Fruit fly (Drosophila melanogaster) whole organism, embryonic: ENCODE results near the gene tws.

Experiments
- Asciz ChIP-seq: fragments of 200-800 bp; sonication (Bioruptor generic); optimal IDR thresholded peaks from 2 replicates; lab custom pipeline; 2017; ENCODE audit warnings: missing biosample characterization, mild to moderate bottlenecking, missing genetic modification characterization, missing genetic modification reagents
- C15 ChIP-seq: fragments of 200-800 bp; sonication (Bioruptor generic); IDR thresholded peaks from 3 replicates; pipeline ENCODE4 v1.3.6; 2022; ENCODE audit warnings: missing biosample characterization, missing genetic modification characterization
- CG10209 ChIP-seq: fragments of 200-800 bp; sonication (Bioruptor generic); optimal IDR thresholded peaks from 3 replicates; lab custom pipeline; 2017; ENCODE audit warnings: missing biosample characterization, mild to moderate bottlenecking, missing genetic modification characterization, missing genetic modification reagents
- CG10979 ChIP-seq: fragments of 200-800 bp; sonication (Bioruptor generic); optimal IDR thresholded peaks from 2 replicates; lab custom pipeline; 2018; ENCODE audit warnings: missing biosample characterization, mild to moderate bottlenecking, missing genetic modification characterization, moderate library complexity
- CG11398 ChIP-seq: fragments of 200-800 bp; sonication (Bioruptor generic); optimal IDR thresholded peaks from 2 replicates; lab custom pipeline; 2016; ENCODE audit warnings: missing biosample characterization, missing genetic modification characterization
- CG11723 ChIP-seq: fragments of 200-800 bp; sonication (Bioruptor generic); optimal IDR thresholded peaks from 2 replicates; lab custom pipeline; 2017; ENCODE audit warnings: missing biosample characterization, mild to moderate bottlenecking, missing genetic modification characterization
- CG12104 ChIP-seq: fragments of 200-800 bp; sonication (Bioruptor generic); optimal IDR thresholded peaks from 3 replicates; lab custom pipeline; 2016; ENCODE audit warnings: missing biosample characterization, missing genetic modification characterization
- CG1233 ChIP-seq: fragments of 200-800 bp; sonication (Bioruptor generic); optimal IDR thresholded peaks from 4 replicates; lab custom pipeline; 2018; ENCODE audit warnings: missing biosample characterization, mild to moderate bottlenecking, missing genetic modification characterization
- CG13296 ChIP-seq: fragments of 200-800 bp; sonication (Bioruptor generic); optimal IDR thresholded peaks from 3 replicates; lab custom pipeline; 2018; ENCODE audit warnings: missing biosample characterization, mild to moderate bottlenecking, missing genetic modification characterization
- CG14860 ChIP-seq: fragments of 200-800 bp; sonication (Bioruptor generic); IDR thresholded peaks from 3 replicates; pipeline ENCODE4 v1.3.6; 2022; ENCODE audit warnings: missing biosample characterization, missing genetic modification characterization; ENCODE audit not compliant: partially characterized antibody
- CG16863 ChIP-seq: fragments of 200-800 bp; sonication (Bioruptor generic); optimal IDR thresholded peaks from 3 replicates; lab custom pipeline; 2016; ENCODE audit warnings: missing biosample characterization, missing genetic modification characterization
- CG18011 ChIP-seq: fragments of 200-800 bp; sonication (Bioruptor generic); optimal IDR thresholded peaks from 2 replicates; lab custom pipeline; 2017; ENCODE audit warnings: missing biosample characterization, missing genetic modification characterization, mild to moderate bottlenecking, moderate library complexity, missing genotype
- CG2129 ChIP-seq: fragments of 200-800 bp; sonication (Bioruptor generic); IDR thresholded peaks from 2 replicates; pipeline ENCODE4 v1.3.6; 2022; ENCODE audit warnings: missing biosample characterization, missing genetic modification characterization; ENCODE audit not compliant: partially characterized antibody
- CG3838 ChIP-seq: fragments of 200-800 bp; sonication (Bioruptor generic); optimal IDR thresholded peaks from 3 replicates; lab custom pipeline; 2016; ENCODE audit warnings: missing biosample characterization, missing genetic modification characterization
- CG3847 ChIP-seq: fragments of 200-800 bp; sonication (Bioruptor generic); IDR thresholded peaks from 2 replicates; pipeline ENCODE4 v1.3.6; 2022; ENCODE audit warnings: missing biosample characterization, missing genetic modification characterization
- CG4360 ChIP-seq: fragments of 200-800 bp; sonication (Bioruptor generic); IDR thresholded peaks from 2 replicates; pipeline ENCODE4 v1.3.6; 2022; ENCODE audit warnings: missing biosample characterization, missing genetic modification characterization
- CG4424 ChIP-seq: fragments of 200-800 bp; sonication (Bioruptor generic); optimal IDR thresholded peaks from 3 replicates; lab custom pipeline; 2016; ENCODE audit warnings: missing biosample characterization, missing genetic modification characterization
- CG6254 ChIP-seq: fragments of 200-800 bp; sonication (Bioruptor generic); optimal IDR thresholded peaks from 3 replicates; lab custom pipeline; 2017; ENCODE audit warnings: mild to moderate bottlenecking, missing biosample characterization, missing genetic modification reagents, missing genetic modification characterization
- CG6765 ChIP-seq: fragments of 200-800 bp; sonication (Bioruptor generic); optimal IDR thresholded peaks from 3 replicates; lab custom pipeline; 2017; ENCODE audit warnings: missing biosample characterization, mild to moderate bottlenecking, missing genetic modification characterization
- CG7556 ChIP-seq: fragments of 200-800 bp; sonication (Bioruptor generic); optimal IDR thresholded peaks from 2 replicates; lab custom pipeline; 2017; ENCODE audit warnings: missing biosample characterization, mild to moderate bottlenecking, missing genetic modification characterization
- Camta ChIP-seq: fragments of 200-800 bp; sonication (Bioruptor generic); optimal IDR thresholded peaks from 2 replicates; lab custom pipeline; 2016; ENCODE audit warnings: missing biosample characterization, missing genetic modification characterization
- D19A ChIP-seq: fragments of 200-800 bp; optimal IDR thresholded peaks from 3 replicates; lab custom pipeline; 2019; ENCODE audit warnings: missing biosample characterization, mild to moderate bottlenecking, missing genetic modification characterization, moderate library complexity
- Elba2 ChIP-seq: fragments of 200-800 bp; sonication (Bioruptor generic); optimal IDR thresholded peaks from 3 replicates; lab custom pipeline; 2016; ENCODE audit warnings: missing biosample characterization, missing genetic modification characterization
- Ets65A ChIP-seq: fragments of 200-800 bp; sonication (Bioruptor generic); peaks from one replicate; lab custom pipeline; 2016; ENCODE audit warnings: missing biosample characterization, missing genetic modification characterization
- Hr3 ChIP-seq: fragments of 200-800 bp; sonication (Bioruptor generic); optimal IDR thresholded peaks from 3 replicates; lab custom pipeline; 2016; ENCODE audit warnings: missing biosample characterization, missing genetic modification characterization
- Hr39 ChIP-seq: fragments of >200 bp; optimal IDR thresholded peaks from 2 replicates; lab custom pipeline; 2017
- Mrtf ChIP-seq: fragments of 200-800 bp; sonication (Bioruptor generic); IDR thresholded peaks from 3 replicates; pipeline ENCODE4 v1.3.6; 2022; ENCODE audit warnings: missing biosample characterization, missing genetic modification characterization
- NK7.1 ChIP-seq: fragments of 200-800 bp; sonication (Bioruptor generic); optimal IDR thresholded peaks from 3 replicates; lab custom pipeline; 2016; ENCODE audit warnings: missing biosample characterization, missing genetic modification characterization
- Neu2 ChIP-seq: fragments of 200-800 bp; sonication (Bioruptor generic); optimal IDR thresholded peaks from 3 replicates; lab custom pipeline; 2016; ENCODE audit warnings: missing biosample characterization, missing genetic modification characterization, borderline replicate concordance
- Poxn ChIP-seq: fragments of 200-800 bp; sonication (Bioruptor generic); IDR thresholded peaks from 2 replicates; pipeline ENCODE4 v1.3.6; 2022; ENCODE audit warnings: missing biosample characterization, missing genetic modification characterization
- Sox100B ChIP-seq: fragments of 200-800 bp; sonication (Bioruptor generic); optimal IDR thresholded peaks from 3 replicates; lab custom pipeline; 2018; ENCODE audit warnings: missing biosample characterization, mild to moderate bottlenecking, missing genetic modification characterization
- Ssrp ChIP-seq: fragments of 200-800 bp; sonication (Bioruptor generic); optimal IDR thresholded peaks from 2 replicates; lab custom pipeline; 2018; ENCODE audit warnings: missing biosample characterization, mild to moderate bottlenecking, missing genetic modification characterization, moderate library complexity
- Taf1 ChIP-seq: fragments of 200-800 bp; sonication (Bioruptor generic); IDR thresholded peaks from 2 replicates; pipeline ENCODE4 v1.3.6; 2022; ENCODE audit warnings: missing biosample characterization, missing genetic modification characterization
- ato ChIP-seq: fragments of 200-800 bp; sonication (Bioruptor generic); IDR thresholded peaks from 2 replicates; pipeline ENCODE4 v1.3.6; 2022; ENCODE audit warnings: missing biosample characterization, missing genetic modification characterization; ENCODE audit not compliant: partially characterized antibody
- bcd ChIP-seq: fragments of 200-800 bp; sonication (Bioruptor generic); optimal IDR thresholded peaks from 2 replicates; lab custom pipeline; 2017; ENCODE audit warnings: missing biosample characterization, mild to moderate bottlenecking, missing genetic modification characterization
- cad ChIP-seq: fragments of >200 bp; optimal IDR thresholded peaks from 2 replicates; lab custom pipeline; 2017; ENCODE audit warnings: missing biosample characterization, missing genetic modification characterization
- chif ChIP-seq, 2 experiments: fragments of 200-800 bp; sonication (Bioruptor generic); optimal IDR thresholded peaks; 3 replicates each; lab custom pipeline; 2016; ENCODE audit warnings: missing biosample characterization in 2 of 2, missing genetic modification characterization in 2 of 2
- ewg ChIP-seq: fragments of 200-800 bp; sonication (Bioruptor generic); optimal IDR thresholded peaks from 3 replicates; lab custom pipeline; 2017; ENCODE audit warnings: mild to moderate bottlenecking, missing biosample characterization, missing genetic modification reagents, missing genetic modification characterization
- hkb ChIP-seq, 2 experiments: fragments of 200-800 bp in 1 of 2; fragments of >200 bp in 1 of 2; sonication (Bioruptor generic) in 1 of 2; IDR thresholded peaks in 1 of 2; optimal IDR thresholded peaks in 1 of 2; 2 replicates each; pipeline versions ENCODE4 v1.3.6 to Lab custom; 2017 to 2022; ENCODE audit warnings: missing biosample characterization in 1 of 2, missing genetic modification characterization in 1 of 2
- ind ChIP-seq: fragments of 200-800 bp; sonication (Bioruptor generic); optimal IDR thresholded peaks from 3 replicates; lab custom pipeline; 2016; ENCODE audit warnings: missing biosample characterization, missing genetic modification characterization
- luna ChIP-seq: fragments of 200-800 bp; sonication (Bioruptor generic); optimal IDR thresholded peaks from 2 replicates; lab custom pipeline; 2016; ENCODE audit warnings: missing biosample characterization, missing genetic modification characterization
- nom ChIP-seq: fragments of 200-800 bp; sonication (Bioruptor generic); optimal IDR thresholded peaks from 2 replicates; lab custom pipeline; 2017; ENCODE audit warnings: missing biosample characterization, missing genetic modification characterization, mild to moderate bottlenecking, moderate library complexity, missing genetic modification reagents
- oc ChIP-seq: fragments of 200-800 bp; sonication (Bioruptor generic); optimal IDR thresholded peaks from 2 replicates; lab custom pipeline; 2018; ENCODE audit warnings: missing biosample characterization, mild to moderate bottlenecking, missing genetic modification characterization, moderate library complexity
- pfk ChIP-seq: fragments of 200-800 bp; sonication (Bioruptor generic); optimal IDR thresholded peaks from 2 replicates; lab custom pipeline; 2018; ENCODE audit warnings: missing biosample characterization, mild to moderate bottlenecking, missing genetic modification characterization, moderate library complexity
- pros ChIP-seq: fragments of 200-800 bp; sonication (Bioruptor generic); optimal IDR thresholded peaks from 3 replicates; lab custom pipeline; 2019; ENCODE audit warnings: missing biosample characterization, mild to moderate bottlenecking, missing genetic modification characterization, moderate library complexity
- shn ChIP-seq: fragments of 200-800 bp; sonication (Bioruptor generic); optimal IDR thresholded peaks from 3 replicates; lab custom pipeline; 2016; ENCODE audit warnings: missing biosample characterization, missing genetic modification characterization
- slp2 ChIP-seq: fragments of 200-800 bp; sonication (Bioruptor generic); optimal IDR thresholded peaks from 2 replicates; lab custom pipeline; 2016; ENCODE audit warnings: missing biosample characterization, missing genetic modification characterization
- unc-4 ChIP-seq: fragments of 200-800 bp; sonication (Bioruptor generic); IDR thresholded peaks from 2 replicates; pipeline ENCODE4 v1.3.6; 2022; ENCODE audit warnings: missing biosample characterization, missing genetic modification characterization; ENCODE audit not compliant: partially characterized antibody
- yki ChIP-seq: fragments of >200 bp; optimal IDR thresholded peaks from 3 replicates; lab custom pipeline; 2018

Gene tws

dm6 chr3R:10097531-10098295 is 41.9 kb downstream of the tws start (continued):
- TF ChIP-seq Hr39 (lab: Kevin White, UChicago): no peak
- TF ChIP-seq CG13296 (GFP tag; lab: Kevin White, UChicago): peak; percentile 78
- no peak for TF ChIP-seq C15
- peak; percentile 71 for TF ChIP-seq CG10209 (GFP tag; lab: Kevin White, UChicago)
- no peak for TF ChIP-seq Elba2 (GFP tag; lab: Kevin White, UChicago)
- TF ChIP-seq CG10979: peak; percentile 21
- peak; percentile 38 for TF ChIP-seq ewg (GFP tag; lab: Kevin White, UChicago)
- TF ChIP-seq Ssrp (tag; lab: Kevin White, UChicago): peak; percentile 48
- TF ChIP-seq Ets65A (GFP tag; lab: Kevin White, UChicago): peak; percentile 2
- peak; percentile 57 for TF ChIP-seq shn
- no peak for TF ChIP-seq CG11723 (GFP tag; lab: Kevin White, UChicago)
- no peak for TF ChIP-seq NK7.1 (GFP tag; lab: Kevin White, UChicago)
- TF ChIP-seq D19A (tag; lab: Kevin White, UChicago): peak; percentile 93
- TF ChIP-seq Hr3 (GFP tag; lab: Kevin White, UChicago): peak; percentile 52
- no peak for TF ChIP-seq CG14860 (GFP tag; lab: Robert Waterston, UW)
- TF ChIP-seq Mrtf: no peak
- TF ChIP-seq slp2 (GFP tag; lab: Kevin White, UChicago): peak; percentile 49
- TF ChIP-seq pfk (GFP tag; lab: Kevin White, UChicago): peak; percentile 17
- no peak for TF ChIP-seq CG12104 (GFP tag; lab: Kevin White, UChicago)
- no peak for TF ChIP-seq yki (lab: Kevin White, UChicago)
- no peak for TF ChIP-seq Poxn
- peak; percentile 58 for TF ChIP-seq CG11398 (GFP tag; lab: Kevin White, UChicago)
- peak; percentile 63 for TF ChIP-seq CG3847 (GFP tag; lab: Robert Waterston, UW)
- peak; percentile 66 for TF ChIP-seq CG6765 (GFP tag; lab: Kevin White, UChicago)
- no peak for TF ChIP-seq nom (GFP tag; lab: Kevin White, UChicago)
- peak; percentile 59 for TF ChIP-seq CG18011 (GFP tag; lab: Kevin White, UChicago)
- TF ChIP-seq Asciz (GFP tag; lab: Kevin White, UChicago): peak; percentile 55
- TF ChIP-seq CG4424 (GFP tag; lab: Kevin White, UChicago): peak; percentile 11
- TF ChIP-seq ind (GFP tag; lab: Kevin White, UChicago): peak; percentile 74
- peak; percentile 70 for TF ChIP-seq Sox100B (GFP tag; lab: Kevin White, UChicago)
- TF ChIP-seq hkb (optimal IDR thresholded peaks at IDR 0.05; lab: Kevin White, UChicago): no peak
- TF ChIP-seq hkb (GFP tag; IDR thresholded peaks at IDR 0.05; lab: Robert Waterston, UW): peak; percentile 74
- TF ChIP-seq unc-4: no peak
- peak; percentile 58 for TF ChIP-seq oc (tag; lab: Kevin White, UChicago)
- peak; percentile 75 for TF ChIP-seq CG7556 (GFP tag; lab: Kevin White, UChicago)
- peak; percentile 50; the same call in 1 of the 2 replicates for TF ChIP-seq Taf1
- TF ChIP-seq chif (GFP tag; optimal IDR thresholded peaks at IDR 0.05; lab: Kevin White, UChicago): peak; percentile 46 to 52
- TF ChIP-seq CG16863 (GFP tag; lab: Kevin White, UChicago): peak; percentile 53
- TF ChIP-seq CG1233 (GFP tag; lab: Kevin White, UChicago): peak; percentile 55
- TF ChIP-seq CG3838 (GFP tag; lab: Kevin White, UChicago): no peak
- no peak for TF ChIP-seq cad (GFP tag; lab: Kevin White, UChicago)
- no peak for TF ChIP-seq CG2129 (GFP tag; lab: Robert Waterston, UW)
- peak; percentile 18 for TF ChIP-seq CG6254
- TF ChIP-seq Neu2 (GFP tag; lab: Kevin White, UChicago): no peak
- no peak for TF ChIP-seq ato (GFP tag; lab: Robert Waterston, UW)
- no peak for TF ChIP-seq pros (GFP tag; lab: Kevin White, UChicago)
- peak; percentile 43 for TF ChIP-seq Camta (GFP tag; lab: Kevin White, UChicago)
- peak; percentile 59 for TF ChIP-seq bcd
- peak; percentile 36; the same call in 1 of the 2 replicates for TF ChIP-seq CG4360 (GFP tag; lab: Robert Waterston, UW)
- TF ChIP-seq luna (GFP tag; lab: Kevin White, UChicago): peak; percentile 55
